Worm (Caenorhabditis elegans): ENCODE results near the gene Y62H9A.15.

Gene Y62H9A.15

DNA sequence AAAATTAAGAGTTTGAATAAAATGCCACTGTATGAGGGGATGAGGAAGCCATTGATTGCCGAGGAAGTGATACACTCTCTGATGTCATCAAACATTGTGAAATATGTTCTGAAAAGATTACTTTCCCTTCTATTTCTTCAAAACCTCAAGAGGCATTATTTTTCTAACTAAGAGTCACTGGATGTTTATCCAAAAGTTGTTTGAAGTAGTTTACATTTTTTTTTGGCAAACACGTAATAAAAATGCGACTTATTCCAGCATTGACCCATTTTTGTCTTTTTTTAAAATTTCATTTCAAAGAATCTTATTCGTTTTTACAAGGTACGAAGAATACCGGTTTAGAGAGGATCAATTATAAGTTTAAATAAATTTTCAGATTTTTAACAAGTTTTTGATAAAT lies 2.7 kb downstream of the Y62H9A.15 start, which contains the start of gene Y62H9A.11:
Y62H9A.11 (minus strand) TSS at position 101 of the 400 bp plus-strand sequence.
- TF ChIP-seq F13C5.2 (tag; optimal IDR thresholded peaks at IDR 0.05), result no peak
- TF ChIP-seq tbx-11 (GFP tag; IDR thresholded peaks at IDR 0.05), result no peak
- no peak for TF ChIP-seq aly-1 (tag; optimal IDR thresholded peaks at IDR 0.05)

DNA sequence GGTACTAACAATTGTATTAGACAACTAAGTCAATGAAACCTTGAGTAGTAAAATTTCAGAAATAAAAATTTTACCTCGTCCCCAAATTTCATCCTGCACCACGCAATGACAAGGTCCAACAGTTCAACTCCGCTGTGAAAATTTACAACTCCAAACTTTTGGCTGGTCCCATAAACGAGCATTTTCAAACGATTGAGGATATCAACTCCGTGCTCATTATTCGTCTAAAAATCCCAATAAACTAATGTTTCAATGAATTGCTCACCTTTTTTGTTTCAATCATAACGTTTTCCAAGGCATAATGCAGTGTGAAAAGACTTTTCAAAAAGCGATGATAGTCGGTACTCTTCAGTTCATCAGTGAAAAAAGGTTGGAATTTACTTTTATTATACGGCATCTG lies 3.3 kb downstream of the Y62H9A.15 start:
- TF ChIP-seq scrt-1 (GFP tag; IDR thresholded peaks at IDR 0.05), result no peak
- TF ChIP-seq tbx-11 (GFP tag; IDR thresholded peaks at IDR 0.05), result no peak
- no peak for TF ChIP-seq flt-1 (GFP tag; IDR thresholded peaks at IDR 0.05)
- no peak for TF ChIP-seq ama-1 (optimal IDR thresholded peaks at IDR 0.05)
- TF ChIP-seq ceh-36 (tag; optimal IDR thresholded peaks at IDR 0.05), result no peak
- no peak for TF ChIP-seq aly-1 (tag; optimal IDR thresholded peaks at IDR 0.05)
- no peak for TF ChIP-seq ets-7 (tag; optimal IDR thresholded peaks at IDR 0.05)
- TF ChIP-seq B0310.2 (tag; optimal IDR thresholded peaks at IDR 0.05), result no peak
- no peak for TF ChIP-seq ceh-13 (GFP tag; optimal IDR thresholded peaks at IDR 0.05)
- TF ChIP-seq hmbx-1 (tag; optimal IDR thresholded peaks at IDR 0.05), result no peak
- no peak for TF ChIP-seq pes-1 (GFP tag; IDR thresholded peaks at IDR 0.05)
- TF ChIP-seq F13C5.2 (tag; optimal IDR thresholded peaks at IDR 0.05), result no peak
- no peak for TF ChIP-seq tbx-37 (GFP tag; conservative IDR thresholded peaks at IDR 0.05)
- no peak for TF ChIP-seq tra-4 (tag; optimal IDR thresholded peaks at IDR 0.05)
- TF ChIP-seq hnd-1 (tag; optimal IDR thresholded peaks at IDR 0.05), result no peak

DNA sequence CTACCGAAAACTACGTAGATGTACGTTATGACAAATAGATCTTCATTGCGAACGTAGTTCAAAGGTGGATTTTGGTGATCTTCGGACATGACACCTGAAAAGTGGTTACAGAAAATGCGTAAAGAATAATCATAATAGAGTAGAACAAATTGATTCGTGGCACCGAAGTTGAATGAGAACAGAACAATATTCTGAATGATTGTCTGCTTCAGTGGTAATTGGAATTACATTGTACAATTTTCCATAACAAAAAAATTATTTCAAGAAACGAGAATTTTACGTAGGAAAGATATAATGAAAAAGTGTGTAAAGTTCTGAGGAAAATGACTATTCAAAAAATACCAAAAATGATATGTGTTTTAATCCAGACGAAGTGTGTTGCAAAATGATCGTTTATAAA lies 7.3 kb downstream of the Y62H9A.15 start, which contains the start of gene Y62H9A.10:
Y62H9A.10 (minus strand) TSS at position 101 of the 400 bp plus-strand sequence.
- TF ChIP-seq flt-1 (GFP tag; IDR thresholded peaks at IDR 0.05) (no peak), tbx-11 (GFP tag; IDR thresholded peaks at IDR 0.05) (no peak)

DNA sequence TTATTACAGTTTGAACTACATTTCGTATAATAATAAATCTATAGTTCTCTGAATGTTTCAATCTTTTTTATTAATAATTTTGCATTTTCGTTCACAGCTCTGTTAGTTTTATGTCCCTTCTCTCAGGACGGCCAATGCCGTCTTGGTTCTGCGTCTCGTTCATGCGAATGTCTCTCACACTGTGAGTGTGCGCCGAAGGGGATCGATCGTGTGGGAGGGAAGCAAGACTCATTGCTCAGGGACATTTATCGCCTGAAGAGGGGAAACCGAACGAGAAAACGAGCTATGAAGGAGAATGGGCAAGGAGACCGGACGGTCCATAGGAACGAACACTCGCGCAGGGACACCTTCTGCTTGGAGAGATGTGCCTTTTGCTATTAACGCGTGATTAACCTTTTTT lies 10.9 kb downstream of the Y62H9A.15 start:
- no peak for TF ChIP-seq tbx-11 (GFP tag; IDR thresholded peaks at IDR 0.05)

DNA sequence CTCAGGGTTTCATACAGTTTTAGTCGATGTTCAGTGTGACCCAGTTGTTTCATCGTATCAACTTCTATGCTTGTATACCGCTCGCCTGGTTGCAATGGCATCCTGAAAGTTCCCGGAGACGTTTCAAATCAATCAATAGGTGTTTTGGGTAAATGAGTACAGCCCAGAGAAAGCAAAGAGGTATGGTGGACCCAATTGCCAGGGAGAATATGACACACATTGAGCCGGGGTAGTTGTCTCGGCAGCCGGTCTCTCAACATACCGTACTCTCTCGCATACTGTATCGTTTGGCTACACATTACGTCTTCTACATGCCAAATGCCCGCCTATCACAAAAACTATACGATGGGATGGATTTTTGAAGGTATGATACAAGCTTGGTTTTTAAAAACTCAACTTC lies 11.9 kb downstream of the Y62H9A.15 start, which contains the start of gene Y62H9A.9:
Y62H9A.9 (minus strand) TSS at position 101 of the 400 bp plus-strand sequence.
- TF ChIP-seq B0310.2 (tag; optimal IDR thresholded peaks at IDR 0.05), result no peak
- no peak for TF ChIP-seq hnd-1 (tag; optimal IDR thresholded peaks at IDR 0.05)
- TF ChIP-seq ceh-36 (tag; optimal IDR thresholded peaks at IDR 0.05), result no peak
- no peak for TF ChIP-seq ceh-13 (GFP tag; optimal IDR thresholded peaks at IDR 0.05)
- TF ChIP-seq flt-1 (GFP tag; IDR thresholded peaks at IDR 0.05), result no peak
- no peak for TF ChIP-seq scrt-1 (GFP tag; IDR thresholded peaks at IDR 0.05)
- no peak for TF ChIP-seq tbx-11 (GFP tag; IDR thresholded peaks at IDR 0.05)
- no peak for TF ChIP-seq tbx-37 (GFP tag; conservative IDR thresholded peaks at IDR 0.05)
- TF ChIP-seq sea-1 (GFP tag; conservative IDR thresholded peaks at IDR 0.05), result no peak
- no peak for TF ChIP-seq pes-1 (GFP tag; IDR thresholded peaks at IDR 0.05)
- no peak for TF ChIP-seq F13C5.2 (tag; optimal IDR thresholded peaks at IDR 0.05)
- no peak for TF ChIP-seq hmbx-1 (tag; optimal IDR thresholded peaks at IDR 0.05)
- TF ChIP-seq tra-4 (tag; optimal IDR thresholded peaks at IDR 0.05), result no peak
- no peak for TF ChIP-seq hmg-4 (GFP tag; optimal IDR thresholded peaks at IDR 0.05)

DNA sequence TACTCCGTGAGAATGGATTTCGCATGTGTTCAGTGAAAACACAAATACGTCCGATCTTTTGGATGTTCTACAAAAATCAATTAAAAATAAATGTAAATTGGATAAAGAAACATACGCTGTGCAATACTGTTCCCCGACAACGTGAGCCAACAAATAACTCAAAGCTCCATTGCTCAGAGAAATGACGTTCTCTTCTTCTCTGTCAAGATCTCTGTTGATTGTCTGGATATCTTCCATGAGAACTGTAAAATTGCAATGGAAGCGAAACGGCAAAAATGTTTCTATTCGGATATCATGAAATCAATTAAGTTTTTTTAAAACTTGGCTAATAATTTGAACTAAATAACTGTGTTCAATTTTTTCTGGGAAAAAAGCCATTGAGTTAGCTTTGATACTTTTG lies 13.2 kb downstream of the Y62H9A.15 start:
- no peak for TF ChIP-seq ceh-13 (GFP tag; optimal IDR thresholded peaks at IDR 0.05)
- no peak for TF ChIP-seq aly-1 (tag; optimal IDR thresholded peaks at IDR 0.05)
- TF ChIP-seq ets-7 (tag; optimal IDR thresholded peaks at IDR 0.05), result no peak
- no peak for TF ChIP-seq scrt-1 (GFP tag; IDR thresholded peaks at IDR 0.05)
- TF ChIP-seq F13C5.2 (tag; optimal IDR thresholded peaks at IDR 0.05), result no peak
- no peak for TF ChIP-seq sea-1 (GFP tag; conservative IDR thresholded peaks at IDR 0.05)
- TF ChIP-seq ceh-36 (tag; optimal IDR thresholded peaks at IDR 0.05), result no peak
- no peak for TF ChIP-seq ama-1 (optimal IDR thresholded peaks at IDR 0.05)

DNA sequence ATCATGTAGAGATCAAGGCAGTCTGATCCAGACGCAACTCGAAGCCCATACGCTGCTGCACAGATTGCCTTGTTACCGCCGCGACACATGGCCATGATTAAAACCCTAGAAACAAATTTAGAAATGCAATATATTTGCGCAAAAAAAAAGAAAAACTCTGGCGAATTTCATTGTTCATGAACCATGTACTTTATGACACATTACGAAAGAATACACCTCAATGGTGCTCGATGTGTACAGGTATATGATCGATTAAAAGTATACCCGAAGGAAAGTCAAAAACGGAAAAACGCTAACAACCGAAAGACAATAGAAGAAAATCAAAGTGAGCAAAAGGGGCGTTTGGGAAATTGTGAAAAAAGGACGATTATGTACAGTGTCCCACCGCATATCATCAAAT lies 17.6 kb downstream of the Y62H9A.15 start, which contains the start of gene Y62H9A.8:
Y62H9A.8 (minus strand) TSS at position 101 of the 400 bp plus-strand sequence.
- TF ChIP-seq ceh-13 (GFP tag; optimal IDR thresholded peaks at IDR 0.05), result no peak
- no peak for TF ChIP-seq sea-1 (GFP tag; conservative IDR thresholded peaks at IDR 0.05)
- no peak for TF ChIP-seq B0310.2 (tag; optimal IDR thresholded peaks at IDR 0.05)
- no peak for TF ChIP-seq flt-1 (GFP tag; IDR thresholded peaks at IDR 0.05)
- no peak for TF ChIP-seq aly-1 (tag; optimal IDR thresholded peaks at IDR 0.05)
- TF ChIP-seq tbx-11 (GFP tag; IDR thresholded peaks at IDR 0.05), result no peak
- TF ChIP-seq F13C5.2 (tag; optimal IDR thresholded peaks at IDR 0.05), result no peak
- no peak for TF ChIP-seq tbx-37 (GFP tag; conservative IDR thresholded peaks at IDR 0.05)
- no peak for TF ChIP-seq ama-1 (optimal IDR thresholded peaks at IDR 0.05)
- TF ChIP-seq hnd-1 (tag; optimal IDR thresholded peaks at IDR 0.05), result no peak
- no peak for TF ChIP-seq tra-4 (tag; optimal IDR thresholded peaks at IDR 0.05)
- no peak for TF ChIP-seq ets-7 (tag; optimal IDR thresholded peaks at IDR 0.05)
- TF ChIP-seq hmbx-1 (tag; optimal IDR thresholded peaks at IDR 0.05), result no peak
- TF ChIP-seq ceh-36 (tag; optimal IDR thresholded peaks at IDR 0.05), result no peak
- TF ChIP-seq scrt-1 (GFP tag; IDR thresholded peaks at IDR 0.05), result no peak
- no peak for TF ChIP-seq hmg-4 (GFP tag; optimal IDR thresholded peaks at IDR 0.05)
- TF ChIP-seq pes-1 (GFP tag; IDR thresholded peaks at IDR 0.05), result no peak

DNA sequence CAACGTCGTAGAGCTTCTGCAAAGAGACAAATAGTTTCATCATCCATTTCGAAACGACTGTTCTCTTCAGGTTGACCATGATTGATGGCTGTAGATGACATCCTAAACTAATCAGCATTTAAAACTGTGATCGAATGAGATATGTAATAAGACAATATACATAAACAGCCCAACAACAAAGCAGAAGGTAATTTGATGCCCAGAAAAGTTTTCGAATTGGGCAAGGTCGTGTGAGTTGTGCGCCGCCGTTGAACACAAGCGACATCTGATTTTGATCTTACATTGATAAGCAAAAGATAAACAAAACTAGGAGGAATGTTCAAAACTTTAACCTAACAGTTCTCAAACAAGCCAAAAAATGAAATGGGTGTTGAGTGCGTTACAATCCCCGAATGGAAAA lies 24.4 kb downstream of the Y62H9A.15 start, which contains the start of gene Y62H9A.7:
Y62H9A.7 (minus strand) TSS at position 101 of the 400 bp plus-strand sequence.
- no peak for TF ChIP-seq flt-1 (GFP tag; IDR thresholded peaks at IDR 0.05)
- no peak for TF ChIP-seq sea-1 (GFP tag; conservative IDR thresholded peaks at IDR 0.05)
- no peak for TF ChIP-seq ceh-36 (tag; optimal IDR thresholded peaks at IDR 0.05)
- TF ChIP-seq ama-1 (optimal IDR thresholded peaks at IDR 0.05), result no peak
- no peak for TF ChIP-seq tbx-37 (GFP tag; conservative IDR thresholded peaks at IDR 0.05)
- no peak for TF ChIP-seq hmbx-1 (tag; optimal IDR thresholded peaks at IDR 0.05)
- no peak for TF ChIP-seq B0310.2 (tag; optimal IDR thresholded peaks at IDR 0.05)
- TF ChIP-seq ceh-13 (GFP tag; optimal IDR thresholded peaks at IDR 0.05), result no peak
- TF ChIP-seq aly-1 (tag; optimal IDR thresholded peaks at IDR 0.05), result no peak
- TF ChIP-seq hmg-4 (GFP tag; optimal IDR thresholded peaks at IDR 0.05), result no peak
- no peak for TF ChIP-seq pes-1 (GFP tag; IDR thresholded peaks at IDR 0.05)
- no peak for TF ChIP-seq tra-4 (tag; optimal IDR thresholded peaks at IDR 0.05)
- no peak for TF ChIP-seq tbx-11 (GFP tag; IDR thresholded peaks at IDR 0.05)
- no peak for TF ChIP-seq ets-7 (tag; optimal IDR thresholded peaks at IDR 0.05)
